Fruit fly (Drosophila melanogaster) whole organism, embryonic: ENCODE data around the gene CG9662.

Experiments
- Adf1 ChIP-seq: fragments of 200-800 bp; sonication (Bioruptor generic); IDR thresholded peaks from 2 replicates; pipeline ENCODE4 v1.3.6; 2022; ENCODE audit warnings: missing biosample characterization, missing genetic modification characterization
- Atf6 ChIP-seq: fragments of 200-800 bp; sonication (Bioruptor generic); IDR thresholded peaks from 2 replicates; pipeline ENCODE4 v1.3.6; 2022; ENCODE audit warnings: missing biosample characterization, missing genetic modification characterization
- Blimp-1 ChIP-seq: fragments of 200-800 bp; sonication (Bioruptor generic); optimal IDR thresholded peaks from 3 replicates; lab custom pipeline; 2018; ENCODE audit warnings: missing biosample characterization, missing genetic modification characterization, mild to moderate bottlenecking, moderate library complexity, missing genetic modification reagents
- C15 ChIP-seq: fragments of 200-800 bp; sonication (Bioruptor generic); IDR thresholded peaks from 3 replicates; pipeline ENCODE4 v1.3.6; 2022; ENCODE audit warnings: missing biosample characterization, missing genetic modification characterization
- CG10431 ChIP-seq: fragments of 200-800 bp; sonication (Bioruptor generic); optimal IDR thresholded peaks from 3 replicates; lab custom pipeline; 2018; ENCODE audit warnings: missing biosample characterization, mild to moderate bottlenecking, missing genetic modification characterization
- CG12391 ChIP-seq: fragments of 200-800 bp; sonication (Bioruptor generic); optimal IDR thresholded peaks from 3 replicates; lab custom pipeline; 2018; ENCODE audit warnings: missing biosample characterization, mild to moderate bottlenecking, missing genetic modification characterization, moderate library complexity
- CG14441 ChIP-seq: fragments of 200-800 bp; sonication (Bioruptor generic); IDR thresholded peaks from 2 replicates; pipeline ENCODE4 v1.3.6; 2022; ENCODE audit warnings: missing biosample characterization, missing genetic modification characterization
- CG14710 ChIP-seq: fragments of 200-800 bp; sonication (Bioruptor generic); optimal IDR thresholded peaks from 3 replicates; lab custom pipeline; 2019; ENCODE audit warnings: missing biosample characterization, mild to moderate bottlenecking, missing genetic modification characterization, moderate library complexity
- CG15011 ChIP-seq: fragments of 200-800 bp; sonication (Bioruptor generic); optimal IDR thresholded peaks from 3 replicates; lab custom pipeline; 2018; ENCODE audit warnings: missing biosample characterization, mild to moderate bottlenecking, missing genetic modification characterization
- CG16815 ChIP-seq: fragments of 200-800 bp; sonication (Bioruptor generic); optimal IDR thresholded peaks from 3 replicates; lab custom pipeline; 2017; ENCODE audit warnings: missing biosample characterization, mild to moderate bottlenecking, missing genetic modification characterization
- CG1792 ChIP-seq: fragments of 200-800 bp; sonication (Bioruptor generic); optimal IDR thresholded peaks from 2 replicates; lab custom pipeline; 2016; ENCODE audit warnings: missing biosample characterization, missing genetic modification characterization
- CG18262 ChIP-seq: fragments of 200-800 bp; optimal IDR thresholded peaks from 3 replicates; lab custom pipeline; 2019; ENCODE audit warnings: missing biosample characterization, mild to moderate bottlenecking, missing genetic modification characterization, moderate library complexity
- CG2116 ChIP-seq: fragments of 200-800 bp; sonication (Bioruptor generic); optimal IDR thresholded peaks from 3 replicates; lab custom pipeline; 2018; ENCODE audit warnings: missing biosample characterization, mild to moderate bottlenecking, missing genetic modification characterization
- CG31224 ChIP-seq: fragments of 200-800 bp; sonication (Bioruptor generic); IDR thresholded peaks from 2 replicates; pipeline ENCODE4 v1.3.6; 2022; ENCODE audit warnings: missing biosample characterization, missing genetic modification characterization
- CG31441 ChIP-seq: fragments of 200-800 bp; sonication (Bioruptor generic); IDR thresholded peaks from 2 replicates; pipeline ENCODE4 v1.3.6; 2022; ENCODE audit warnings: missing biosample characterization, missing genetic modification characterization
- CG32772 ChIP-seq: fragments of 200-800 bp; sonication (Bioruptor generic); IDR thresholded peaks from 2 replicates; pipeline ENCODE4 v1.3.6; 2022; ENCODE audit warnings: missing biosample characterization, missing genetic modification characterization
- CG3407 ChIP-seq: fragments of 200-800 bp; sonication (Bioruptor generic); optimal IDR thresholded peaks from 2 replicates; lab custom pipeline; 2018; ENCODE audit warnings: missing biosample characterization, mild to moderate bottlenecking, missing genetic modification characterization
- CG3838 ChIP-seq: fragments of 200-800 bp; sonication (Bioruptor generic); optimal IDR thresholded peaks from 3 replicates; lab custom pipeline; 2016; ENCODE audit warnings: missing biosample characterization, missing genetic modification characterization
- CG42726 ChIP-seq: fragments of 200-800 bp; sonication (Bioruptor generic); IDR thresholded peaks from 2 replicates; pipeline ENCODE4 v1.3.6; 2022; ENCODE audit warnings: missing biosample characterization, missing genetic modification characterization; ENCODE audit not compliant: partially characterized antibody
- CG6254 ChIP-seq: fragments of 200-800 bp; sonication (Bioruptor generic); optimal IDR thresholded peaks from 3 replicates; lab custom pipeline; 2017; ENCODE audit warnings: mild to moderate bottlenecking, missing biosample characterization, missing genetic modification reagents, missing genetic modification characterization
- CG6272 ChIP-seq: fragments of 200-800 bp; sonication (Bioruptor generic); IDR thresholded peaks from 2 replicates; pipeline ENCODE4 v1.3.6; 2022; ENCODE audit warnings: missing biosample characterization, missing genetic modification characterization
- CG6813 ChIP-seq: fragments of 200-800 bp; sonication (Bioruptor generic); optimal IDR thresholded peaks from 2 replicates; lab custom pipeline; 2017; ENCODE audit warnings: missing biosample characterization, missing genetic modification characterization, mild to moderate bottlenecking, moderate library complexity, missing genetic modification reagents
- CG8478 ChIP-seq: fragments of >200 bp; optimal IDR thresholded peaks from 2 replicates; lab custom pipeline; 2018
- CG9609 ChIP-seq: fragments of 200-800 bp; sonication (Bioruptor generic); optimal IDR thresholded peaks from 3 replicates; lab custom pipeline; 2016; ENCODE audit warnings: missing biosample characterization, missing genetic modification characterization
- CG9797 ChIP-seq: fragments of 200-800 bp; sonication (Bioruptor generic); optimal IDR thresholded peaks from 3 replicates; lab custom pipeline; 2018; ENCODE audit warnings: missing biosample characterization, mild to moderate bottlenecking, missing genetic modification characterization
- CG9817 ChIP-seq: fragments of 200-800 bp; sonication (Bioruptor generic); optimal IDR thresholded peaks from 2 replicates; lab custom pipeline; 2018; ENCODE audit warnings: missing biosample characterization, mild to moderate bottlenecking, missing genetic modification characterization, moderate library complexity
- CG9932 ChIP-seq: fragments of 200-800 bp; sonication (Bioruptor generic); IDR thresholded peaks from 2 replicates; pipeline ENCODE4 v1.3.6; 2022; ENCODE audit warnings: missing biosample characterization, missing genetic modification characterization
- E2f1 ChIP-seq: fragments of 200-800 bp; sonication (Bioruptor generic); IDR thresholded peaks from 2 replicates; pipeline ENCODE4 v1.3.6; 2022; ENCODE audit warnings: missing biosample characterization, missing genetic modification characterization
- Fer1 ChIP-seq: fragments of 200-800 bp; sonication (Bioruptor generic); optimal IDR thresholded peaks from 2 replicates; lab custom pipeline; 2017; ENCODE audit warnings: missing biosample characterization, mild to moderate bottlenecking, missing genetic modification characterization
- HmgD ChIP-seq: fragments of 200-800 bp; sonication (Bioruptor generic); optimal IDR thresholded peaks from 3 replicates; lab custom pipeline; 2016; ENCODE audit warnings: missing biosample characterization, missing genetic modification characterization
- Hr3 ChIP-seq: fragments of 200-800 bp; sonication (Bioruptor generic); optimal IDR thresholded peaks from 3 replicates; lab custom pipeline; 2016; ENCODE audit warnings: missing biosample characterization, missing genetic modification characterization
- Hr39 ChIP-seq: fragments of >200 bp; optimal IDR thresholded peaks from 2 replicates; lab custom pipeline; 2017
- Jarid2 ChIP-seq: fragments of 200-800 bp; sonication (Bioruptor generic); optimal IDR thresholded peaks from 3 replicates; lab custom pipeline; 2017; ENCODE audit warnings: mild to moderate bottlenecking, missing biosample characterization, missing genetic modification reagents, missing genetic modification characterization
- Kr ChIP-seq: fragments of 200-800 bp; sonication (Bioruptor generic); optimal IDR thresholded peaks from 2 replicates; lab custom pipeline; 2017; ENCODE audit warnings: missing biosample characterization, mild to moderate bottlenecking, missing genetic modification characterization
- Mad ChIP-seq: fragments of 200-800 bp; sonication (Bioruptor generic); optimal IDR thresholded peaks from 2 replicates; lab custom pipeline; 2016; ENCODE audit warnings: missing biosample characterization, missing genetic modification characterization
- Mrtf ChIP-seq: fragments of 200-800 bp; sonication (Bioruptor generic); IDR thresholded peaks from 3 replicates; pipeline ENCODE4 v1.3.6; 2022; ENCODE audit warnings: missing biosample characterization, missing genetic modification characterization
- Optix ChIP-seq: fragments of 200-800 bp; sonication (Bioruptor generic); IDR thresholded peaks from 3 replicates; pipeline ENCODE4 v1.3.6; 2022; ENCODE audit warnings: missing biosample characterization, missing genetic modification characterization
- Spps ChIP-seq: fragments of 200-800 bp; sonication (Bioruptor generic); optimal IDR thresholded peaks from 2 replicates; lab custom pipeline; 2018; ENCODE audit warnings: missing biosample characterization, mild to moderate bottlenecking, missing genetic modification characterization
- Taf1 ChIP-seq: fragments of 200-800 bp; sonication (Bioruptor generic); IDR thresholded peaks from 2 replicates; pipeline ENCODE4 v1.3.6; 2022; ENCODE audit warnings: missing biosample characterization, missing genetic modification characterization
- Xrp1 ChIP-seq: fragments of 200-800 bp; sonication (Bioruptor generic); IDR thresholded peaks from 2 replicates; pipeline ENCODE4 v1.3.6; 2022; ENCODE audit warnings: missing biosample characterization, missing genetic modification characterization
- chinmo ChIP-seq: fragments of 200-800 bp; sonication (Bioruptor generic); IDR thresholded peaks from 4 replicates; pipeline ENCODE4 v1.3.6; 2022; ENCODE audit warnings: missing biosample characterization, missing genetic modification characterization; ENCODE audit not compliant: partially characterized antibody
- fd64A ChIP-seq: fragments of 200-800 bp; sonication (Bioruptor generic); optimal IDR thresholded peaks from 3 replicates; lab custom pipeline; 2018; ENCODE audit warnings: missing biosample characterization, mild to moderate bottlenecking, missing genetic modification characterization
- ftz-f1 ChIP-seq: fragments of 200-800 bp; sonication (Bioruptor generic); optimal IDR thresholded peaks from 2 replicates; lab custom pipeline; 2016; ENCODE audit warnings: missing biosample characterization, missing genetic modification characterization
- grn ChIP-seq: fragments of 200-800 bp; sonication (Bioruptor generic); optimal IDR thresholded peaks from 3 replicates; lab custom pipeline; 2017; ENCODE audit warnings: missing biosample characterization, missing genetic modification characterization
- h ChIP-seq: fragments of >200 bp; optimal IDR thresholded peaks from 2 replicates; lab custom pipeline; 2017
- kni ChIP-seq: fragments of 200-800 bp; sonication (Bioruptor generic); optimal IDR thresholded peaks from 3 replicates; lab custom pipeline; 2017; ENCODE audit warnings: mild to moderate bottlenecking, missing biosample characterization, missing genetic modification reagents, missing genetic modification characterization
- luna ChIP-seq: fragments of 200-800 bp; sonication (Bioruptor generic); optimal IDR thresholded peaks from 2 replicates; lab custom pipeline; 2016; ENCODE audit warnings: missing biosample characterization, missing genetic modification characterization
- pum ChIP-seq: fragments of 200-800 bp; sonication (Bioruptor generic); optimal IDR thresholded peaks from 2 replicates; lab custom pipeline; 2016; ENCODE audit warnings: missing biosample characterization, missing genetic modification characterization
- so ChIP-seq: fragments of 200-800 bp; sonication (Bioruptor generic); IDR thresholded peaks from 3 replicates; pipeline ENCODE4 v1.3.6; 2022; ENCODE audit warnings: missing biosample characterization, missing genetic modification characterization
- sug ChIP-seq: fragments of 200-800 bp; optimal IDR thresholded peaks from 2 replicates; lab custom pipeline; 2019; ENCODE audit warnings: missing biosample characterization, mild to moderate bottlenecking, missing genetic modification characterization, moderate library complexity
- tx ChIP-seq: fragments of 200-800 bp; sonication (Bioruptor generic); optimal IDR thresholded peaks from 2 replicates; lab custom pipeline; 2016; ENCODE audit warnings: missing biosample characterization, missing genetic modification characterization

The CG9662 gene

dm6 chr2L:3348146-3348747 is 28.3 kb downstream of the CG9662 start (continued):
- TF ChIP-seq CG42726 (GFP tag; lab: Robert Waterston, UW) (no peak), Taf1 (0 out of 2 replicates have a peak, but pooled peaks have one; percentile 34), Jarid2 (GFP tag; lab: Kevin White, UChicago) (peak; percentile 50), CG9797 (GFP tag; lab: Kevin White, UChicago) (no peak), ftz-f1 (GFP tag; lab: Kevin White, UChicago) (no peak), CG14710 (tag; lab: Kevin White, UChicago) (peak; percentile 66), Kr (GFP tag; lab: Kevin White, UChicago) (no peak), luna (GFP tag; lab: Kevin White, UChicago) (no peak), Adf1 (GFP tag; lab: Robert Waterston, UW) (no peak), grn (GFP tag; lab: Kevin White, UChicago) (no peak), CG18262 (peak; percentile 89), CG9932 (GFP tag; lab: Robert Waterston, UW) (no peak), CG8478 (no peak), Mrtf (GFP tag; lab: Robert Waterston, UW) (peak; percentile 75), CG10431 (peak; percentile 9), CG31224 (GFP tag; lab: Robert Waterston, UW) (0 out of 2 replicates have a peak, but pooled peaks have one; percentile 13), Optix (GFP tag; lab: Robert Waterston, UW) (peak; percentile 85), CG6272 (GFP tag; lab: Robert Waterston, UW) (peak; percentile 75), CG9609 (GFP tag; lab: Kevin White, UChicago) (peak; percentile 29), CG12391 (tag; lab: Kevin White, UChicago) (peak; percentile 84), pum (GFP tag; lab: Kevin White, UChicago) (peak; percentile 56), Fer1 (GFP tag; lab: Kevin White, UChicago) (no peak), CG9817 (tag; lab: Kevin White, UChicago) (peak; percentile 24), CG31441 (GFP tag; lab: Robert Waterston, UW) (peak; percentile 88), CG6813 (GFP tag; lab: Kevin White, UChicago) (peak; percentile 60), CG6254 (GFP tag; lab: Kevin White, UChicago) (peak; percentile 79), CG3838 (GFP tag; lab: Kevin White, UChicago) (no peak), CG2116 (GFP tag; lab: Kevin White, UChicago) (peak; percentile 11), fd64A (GFP tag; lab: Kevin White, UChicago) (peak; percentile 70), Blimp-1 (GFP tag; lab: Kevin White, UChicago) (peak; percentile 91), CG14441 (GFP tag; lab: Robert Waterston, UW) (peak; percentile 92), chinmo (GFP tag; lab: Robert Waterston, UW) (no peak), CG16815 (peak; percentile 43), kni (GFP tag; lab: Kevin White, UChicago) (no peak), Hr39 (no peak), CG32772 (GFP tag; lab: Robert Waterston, UW) (peak; percentile 92), Spps (tag; lab: Kevin White, UChicago) (peak; percentile 72), CG3407 (GFP tag; lab: Kevin White, UChicago) (peak; percentile 86), h (lab: Kevin White, UChicago) (no peak), tx (peak; percentile 33), HmgD (GFP tag; lab: Kevin White, UChicago) (no peak), Mad (GFP tag; lab: Kevin White, UChicago) (peak; percentile 58), Xrp1 (peak; percentile 94), Hr3 (GFP tag; lab: Kevin White, UChicago) (peak; percentile 64), E2f1 (GFP tag; lab: Robert Waterston, UW) (peak; percentile 89), so (GFP tag; lab: Robert Waterston, UW) (peak; percentile 49; the same call in 1 of the 3 replicates), sug (tag; lab: Kevin White, UChicago) (no peak), CG15011 (GFP tag; lab: Kevin White, UChicago) (peak; percentile 39), Atf6 (GFP tag; lab: Robert Waterston, UW) (peak; percentile 48; the same call in 1 of the 2 replicates), C15 (GFP tag; lab: Robert Waterston, UW) (peak; percentile 57; the same call in 1 of the 3 replicates), CG1792 (GFP tag; lab: Kevin White, UChicago) (peak; percentile 44)
